Worm (Caenorhabditis elegans) whole organism, dauer: Measurements from ENCODE around the gene pals-22.

Source experiments
- unc-62 ChIP-seq: sonication (generic microtip); optimal IDR thresholded peaks from 2 replicates; lab custom pipeline; 2017; ENCODE audit warnings: missing biosample characterization, missing genetic modification reagents, missing genetic modification characterization

Gene pals-22

ce11 chrIII:131627-132026 lies 591 bp upstream of the pals-22 start:
- no peak for TF ChIP-seq unc-62 (GFP tag; lab: Kevin White, UChicago)

- TF ChIP-seq unc-62 (GFP tag; lab: Kevin White, UChicago): no peak
Observed at ce11 chrIII:134194-134593, 2.0 kb downstream of the pals-22 start, which contains the start of gene pals-25. Gene pals-25 (plus strand): TSS chrIII:134494.

DNA sequence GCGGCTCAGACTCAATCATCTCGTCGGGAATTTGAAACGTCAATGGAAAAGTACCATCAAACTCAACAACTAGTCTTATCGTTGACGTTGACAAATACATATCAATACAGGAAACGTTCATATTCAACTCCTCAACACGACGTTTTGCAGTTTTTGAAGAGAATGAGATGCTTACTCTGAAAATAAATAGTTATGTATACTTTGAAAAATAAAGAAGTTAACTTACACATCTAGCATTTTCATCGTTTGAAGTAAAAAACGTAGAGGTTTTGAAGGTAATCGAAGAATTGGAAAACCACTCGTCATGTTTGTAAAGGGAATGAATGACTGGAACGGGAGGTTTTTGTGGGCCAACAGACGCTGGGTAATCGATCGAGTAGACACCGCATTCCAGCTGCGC lies 8.7 kb downstream of the pals-22 start, which contains the start of gene fbxb-81:
fbxb-81 (minus strand) TSS at position 314 of the 400 bp plus-strand sequence.
- TF ChIP-seq unc-62 (GFP tag; lab: Kevin White, UChicago): no peak

- TF ChIP-seq unc-62 (GFP tag; lab: Kevin White, UChicago): no peak
Observed at ce11 chrIII:143121-143520, 10.9 kb downstream of the pals-22 start, which contains the start of gene fbxb-82. Gene fbxb-82 (minus strand): TSS chrIII:143221.

DNA sequence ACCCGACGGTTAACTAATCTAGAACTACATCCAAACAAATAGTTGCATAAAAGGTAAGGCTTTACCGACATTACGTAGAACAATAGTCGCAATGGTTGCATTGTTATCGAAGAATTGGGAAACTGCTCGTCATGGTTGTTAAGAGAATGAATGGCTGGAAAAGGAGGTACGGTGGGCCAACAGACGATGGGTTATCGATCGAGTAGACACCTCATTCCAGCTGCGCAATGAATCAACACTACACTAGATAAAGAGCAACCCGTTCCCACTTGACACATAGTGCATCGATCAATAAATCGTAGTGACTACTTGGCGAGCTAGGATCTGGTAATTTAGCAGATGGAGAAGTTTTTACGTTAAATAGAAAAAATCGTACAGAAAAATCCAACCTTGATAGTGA lies 12.9 kb downstream of the pals-22 start, which contains the start of the genes T17A3.12 and fbxb-83:
T17A3.12 (minus strand) TSS at position 101 of the 400 bp plus-strand sequence.
fbxb-83 (minus strand) TSS at position 134 of the 400 bp plus-strand sequence.
- TF ChIP-seq unc-62 (GFP tag; lab: Kevin White, UChicago): no peak

ce11 chrIII:146369-146768 lies 14.2 kb downstream of the pals-22 start, which contains the start of gene fbxb-84:
Gene fbxb-84 (minus strand): TSS chrIII:146469.
- TF ChIP-seq unc-62 (GFP tag; lab: Kevin White, UChicago): no peak

- no peak for TF ChIP-seq unc-62 (GFP tag; lab: Kevin White, UChicago)
Observed at ce11 chrIII:147570-148076, 15.4 kb downstream of the pals-22 start, which contains the start of gene sqst-5. Gene sqst-5 (minus strand): TSS chrIII:147620.

DNA sequence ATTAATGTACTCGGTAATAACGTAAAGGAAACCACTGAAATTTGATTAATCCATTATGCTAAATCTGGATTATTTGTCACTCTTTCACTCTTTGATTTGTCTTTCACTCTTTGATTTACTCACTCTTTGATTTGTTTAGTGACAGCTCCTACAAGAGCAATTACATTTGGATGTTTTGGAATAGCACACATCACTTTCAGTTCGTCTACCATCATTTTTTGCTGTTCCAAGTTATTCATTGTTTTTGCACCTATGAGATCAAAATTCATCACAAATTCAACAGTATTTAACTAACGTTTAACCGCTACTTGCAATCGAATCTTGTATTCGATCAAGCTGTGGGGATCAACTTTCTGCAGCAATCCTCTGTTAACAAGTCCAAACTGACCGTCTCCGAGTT lies 16.9 kb downstream of the pals-22 start:
- TF ChIP-seq unc-62 (GFP tag; lab: Kevin White, UChicago): no peak

DNA sequence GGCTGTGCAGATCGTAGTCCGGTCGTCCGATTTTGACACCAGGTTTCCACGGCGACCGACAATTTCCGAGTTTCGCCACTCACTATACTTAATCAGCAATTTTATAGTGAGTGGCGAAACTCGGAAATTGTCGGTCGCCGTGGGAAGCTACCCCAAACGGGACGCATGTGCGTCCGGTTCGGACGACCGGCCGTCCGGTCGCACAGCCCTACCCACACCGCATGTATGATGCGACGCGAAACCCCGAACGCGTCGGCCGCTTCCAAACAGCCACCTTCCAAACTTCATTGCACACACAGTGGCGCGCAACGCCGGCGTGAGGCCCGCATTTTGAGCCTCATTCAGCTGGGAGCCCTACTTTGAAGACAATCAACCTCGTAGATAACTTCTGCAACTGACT lies 18.9 kb downstream of the pals-22 start:
- TF ChIP-seq unc-62 (GFP tag; lab: Kevin White, UChicago): no peak

DNA sequence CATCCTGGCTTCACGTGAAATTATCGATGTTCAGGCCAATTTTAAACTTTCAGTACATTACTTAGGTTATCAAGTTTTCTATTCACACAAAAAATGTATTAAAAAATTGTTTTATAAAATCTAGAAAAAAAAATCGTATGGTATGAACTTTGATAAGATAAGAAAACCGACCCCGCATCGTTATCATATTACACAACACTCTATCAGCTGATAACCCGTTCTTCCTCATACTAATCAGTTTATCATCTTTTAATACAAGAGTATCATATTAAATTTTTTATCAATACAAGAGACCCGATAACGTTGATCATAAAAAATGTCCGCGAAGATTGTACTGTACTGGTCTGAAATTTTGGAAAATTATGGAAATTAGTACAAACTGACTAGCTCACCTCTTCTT lies 21.9 kb downstream of the pals-22 start:
- TF ChIP-seq unc-62 (GFP tag; lab: Kevin White, UChicago): no peak

DNA sequence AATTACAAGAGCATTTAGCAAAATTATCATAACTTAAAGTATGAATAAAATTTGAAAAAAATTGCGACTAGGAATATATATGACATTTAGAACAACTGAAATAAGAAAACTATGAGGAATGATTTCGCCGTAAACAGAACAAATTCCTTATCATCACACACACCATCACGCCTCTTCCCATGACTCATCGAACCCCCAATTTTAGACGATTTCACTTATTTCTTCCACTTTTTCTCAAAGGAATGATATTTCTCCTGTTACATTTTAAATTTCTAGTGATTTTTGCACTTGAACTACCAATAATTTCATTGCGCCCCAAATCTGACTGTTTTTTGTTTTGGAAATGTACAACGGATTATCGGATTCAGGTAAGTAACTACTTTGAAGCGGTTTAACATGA lies 24.4 kb downstream of the pals-22 start, which contains the start of the genes zig-13 and ver-1:
zig-13 (minus strand) TSS at position 101 of the 400 bp plus-strand sequence.
ver-1 (plus strand) TSS at position 180 of the 400 bp plus-strand sequence.
- no peak for TF ChIP-seq unc-62 (GFP tag; lab: Kevin White, UChicago)

- no peak for TF ChIP-seq unc-62 (GFP tag; lab: Kevin White, UChicago)
Observed at ce11 chrIII:157980-158379, 25.8 kb downstream of the pals-22 start.

ce11 chrIII:159149-159548 lies 26.9 kb downstream of the pals-22 start:
- no peak for TF ChIP-seq unc-62 (GFP tag; lab: Kevin White, UChicago)

- no peak for TF ChIP-seq unc-62 (GFP tag; lab: Kevin White, UChicago)
Observed at ce11 chrIII:159665-160064, 27.4 kb downstream of the pals-22 start.

- no peak for TF ChIP-seq unc-62 (GFP tag; lab: Kevin White, UChicago)
Observed at ce11 chrIII:164775-165174, 32.6 kb downstream of the pals-22 start, which contains the start of gene F40G9.8. Gene F40G9.8 (minus strand): TSS chrIII:164875.

- TF ChIP-seq unc-62 (GFP tag; lab: Kevin White, UChicago): no peak
Observed at ce11 chrIII:165390-165789, 33.2 kb downstream of the pals-22 start, which contains the start of gene F40G9.7. Gene F40G9.7 (plus strand): TSS chrIII:165690.

DNA sequence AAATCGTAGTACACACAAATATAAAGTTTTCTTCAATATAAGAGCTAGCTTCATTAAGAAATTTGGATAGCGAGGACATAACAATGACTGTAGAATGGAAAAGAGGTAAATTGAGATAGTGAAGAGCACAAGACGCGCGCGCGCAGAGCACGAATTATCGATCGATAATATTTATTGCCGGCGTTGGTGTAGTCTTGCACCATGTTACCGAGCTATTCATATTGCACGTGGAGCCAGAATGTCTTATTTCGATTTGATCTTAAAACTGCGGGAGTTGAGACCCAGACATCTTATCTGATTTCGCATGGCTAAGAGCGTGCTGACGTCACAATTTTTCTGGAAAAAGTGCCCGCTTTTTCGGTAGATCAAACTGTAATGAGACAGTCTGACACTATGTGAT lies 37.3 kb downstream of the pals-22 start, which contains the start of gene F40G9.18:
F40G9.18 (minus strand) TSS at position 101 of the 400 bp plus-strand sequence.
- TF ChIP-seq unc-62 (GFP tag; lab: Kevin White, UChicago): no peak
